Worm (Caenorhabditis elegans) whole organism, L1 larva: ENCODE data around the gene Y41D4B.24.

ENCODE experiments used
- C04F5.9 ChIP-seq: sonication (generic microtip); optimal IDR thresholded peaks from 2 replicates; lab custom pipeline; 2016; ENCODE audit warnings: missing genetic modification characterization, missing compliant biosample characterization
- F16B12.6 ChIP-seq: fragments of 150-350 bp; optimal IDR thresholded peaks from 2 replicates; lab custom pipeline; 2014; ENCODE audit warnings: missing biosample characterization, missing genetic modification characterization
- Y116A8C.19 ChIP-seq: sonication (generic microtip); optimal IDR thresholded peaks from 2 replicates; lab custom pipeline; 2016; ENCODE audit warnings: missing compliant biosample characterization, missing genetic modification characterization, borderline replicate concordance
- ceh-8 ChIP-seq: fragments of 200-800 bp; sonication (Bioruptor generic); optimal IDR thresholded peaks from 2 replicates; lab custom pipeline; 2018; ENCODE audit warnings: mild to moderate bottlenecking, missing genetic modification characterization, moderate library complexity, missing compliant biosample characterization
- ceh-82 ChIP-seq, 3 experiments: fragments of 150-350 bp in 1 of 3; sonication (generic microtip) in 2 of 3; optimal IDR thresholded peaks; 2 replicates each; lab custom pipeline; 2014 to 2017; ENCODE audit warnings: missing biosample characterization in 3 of 3, missing genetic modification characterization in 3 of 3
- ceh-88 ChIP-seq: fragments of 200-800 bp; sonication (Bioruptor generic); IDR thresholded peaks from 2 replicates; pipeline ENCODE4 v1.3.6; 2022; ENCODE audit warnings: missing genetic modification characterization, missing compliant biosample characterization
- ceh-90 ChIP-seq: sonication (generic microtip); optimal IDR thresholded peaks from 2 replicates; lab custom pipeline; 2016; ENCODE audit warnings: missing genetic modification characterization, missing compliant biosample characterization
- dpl-1 ChIP-seq, 3 experiments: fragments of 150-350 bp in 2 of 3; sonication (generic microtip) in 1 of 3; optimal IDR thresholded peaks; 2 replicates each; lab custom pipeline; 2014 to 2017; ENCODE audit warnings: missing biosample characterization in 3 of 3, missing genetic modification characterization in 3 of 3, missing genetic modification reagents in 3 of 3
- dsc-1 ChIP-seq: sonication (generic microtip); optimal IDR thresholded peaks from 2 replicates; lab custom pipeline; 2016; ENCODE audit warnings: mild to moderate bottlenecking, missing genetic modification characterization, missing compliant biosample characterization
- efl-1 ChIP-seq, 4 experiments: fragments of 150-350 bp; optimal IDR thresholded peaks in 3 of 4; peaks in 1 of 4; 1 replicate in 1 of 4; 2 replicates in 3 of 4; lab custom pipeline; 2014; ENCODE audit warnings: missing biosample characterization in 2 of 4, missing genetic modification characterization in 2 of 4, missing genetic modification reagents in 2 of 4
- fkh-8 ChIP-seq: sonication (generic microtip); optimal IDR thresholded peaks from 2 replicates; lab custom pipeline; 2016; ENCODE audit warnings: mild to moderate bottlenecking, missing genetic modification characterization, missing compliant biosample characterization
- fos-1 ChIP-seq: fragments of 150-350 bp; optimal IDR thresholded peaks from 2 replicates; lab custom pipeline; 2014; ENCODE audit warnings: missing biosample characterization, missing genetic modification characterization
- grh-1 ChIP-seq: fragments of 200-800 bp; sonication (Bioruptor generic); IDR thresholded peaks from 2 replicates; pipeline ENCODE4 v1.3.6; 2022; ENCODE audit warnings: missing genetic modification reagents, missing genetic modification characterization, missing compliant biosample characterization
- hlh-17 ChIP-seq: fragments of 200-800 bp; sonication (Bioruptor generic); optimal IDR thresholded peaks from 2 replicates; lab custom pipeline; 2018; ENCODE audit warnings: missing genetic modification characterization, mild to moderate bottlenecking, missing compliant biosample characterization, moderate library complexity, borderline replicate concordance
- lin-14 ChIP-seq: fragments of 200-800 bp; sonication (Bioruptor generic); optimal IDR thresholded peaks from 2 replicates; lab custom pipeline; 2018; ENCODE audit warnings: mild to moderate bottlenecking, missing genetic modification characterization, moderate library complexity, missing compliant biosample characterization
- lin-39 ChIP-seq: fragments of 150-350 bp; optimal IDR thresholded peaks from 2 replicates; lab custom pipeline; 2014; ENCODE audit warnings: missing biosample characterization, missing genetic modification reagents, missing genetic modification characterization
- lir-3 ChIP-seq: sonication (generic microtip); optimal IDR thresholded peaks from 2 replicates; lab custom pipeline; 2016; ENCODE audit warnings: mild to moderate bottlenecking, missing genetic modification characterization, moderate library complexity, missing compliant biosample characterization; ENCODE audit not compliant: poor library complexity
- lsy-2 ChIP-seq, 2 experiments: fragments of 150-350 bp; optimal IDR thresholded peaks; 2 replicates each; lab custom pipeline; 2014; ENCODE audit warnings: missing biosample characterization in 2 of 2, missing genetic modification characterization in 2 of 2
- mab-9 ChIP-seq: fragments of 200-800 bp; sonication (Bioruptor generic); IDR thresholded peaks from 2 replicates; pipeline ENCODE4 v1.3.6; 2022; ENCODE audit warnings: missing genetic modification reagents, missing genetic modification characterization, missing compliant biosample characterization
- nhr-11 ChIP-seq: fragments of 150-350 bp; optimal IDR thresholded peaks from 2 replicates; lab custom pipeline; 2014; ENCODE audit warnings: missing biosample characterization, missing genetic modification characterization
- nhr-19 ChIP-seq: fragments of 200-800 bp; sonication (Bioruptor generic); conservative IDR thresholded peaks from 2 replicates; pipeline ENCODE4 v1.3.6; 2022; ENCODE audit warnings: missing genetic modification characterization, missing compliant biosample characterization
- nhr-20 ChIP-seq: sonication (generic microtip); optimal IDR thresholded peaks from 2 replicates; lab custom pipeline; 2016; ENCODE audit warnings: mild to moderate bottlenecking, missing genetic modification characterization, missing compliant biosample characterization
- nhr-47 ChIP-seq: sonication (generic microtip); optimal IDR thresholded peaks from 2 replicates; lab custom pipeline; 2016; ENCODE audit warnings: mild to moderate bottlenecking, missing genetic modification characterization, moderate library complexity, missing compliant biosample characterization
- nhr-71 ChIP-seq: sonication (generic microtip); optimal IDR thresholded peaks from 2 replicates; lab custom pipeline; 2016; ENCODE audit warnings: mild to moderate bottlenecking, missing genetic modification characterization, moderate library complexity, missing compliant biosample characterization
- nhr-77 ChIP-seq: fragments of 150-350 bp; optimal IDR thresholded peaks from 2 replicates; lab custom pipeline; 2014; ENCODE audit warnings: missing biosample characterization, missing genetic modification characterization
- nhr-85 ChIP-seq: sonication (generic microtip); peaks from one replicate; lab custom pipeline; 2016; ENCODE audit warnings: missing genetic modification characterization, inconsistent platforms, missing compliant biosample characterization
- pqm-1 ChIP-seq: sonication (generic microtip); optimal IDR thresholded peaks from 3 replicates; lab custom pipeline; 2017; ENCODE audit warnings: missing biosample characterization, missing genetic modification characterization
- snpc-4 ChIP-seq: fragments of 150-350 bp; optimal IDR thresholded peaks from 2 replicates; lab custom pipeline; 2014; ENCODE audit warnings: missing biosample characterization, missing genetic modification characterization
- snu-23 ChIP-seq: sonication (generic microtip); optimal IDR thresholded peaks from 2 replicates; lab custom pipeline; 2016; ENCODE audit warnings: missing genetic modification characterization, missing compliant biosample characterization
- swsn-7 ChIP-seq: sonication (generic microtip); optimal IDR thresholded peaks from 2 replicates; lab custom pipeline; 2016; ENCODE audit warnings: missing genetic modification characterization, missing compliant biosample characterization
- tbx-2 ChIP-seq: sonication (generic microtip); optimal IDR thresholded peaks from 2 replicates; lab custom pipeline; 2016; ENCODE audit warnings: missing genetic modification characterization, missing compliant biosample characterization
- unc-130 ChIP-seq: fragments of 150-350 bp; optimal IDR thresholded peaks from 2 replicates; lab custom pipeline; 2017; ENCODE audit warnings: missing biosample characterization, missing genetic modification characterization, inconsistent platforms
- unc-86 ChIP-seq: sonication (generic microtip); optimal IDR thresholded peaks from 2 replicates; lab custom pipeline; 2016; ENCODE audit warnings: missing genetic modification characterization, missing compliant biosample characterization
- zip-4 ChIP-seq: fragments of 200-800 bp; sonication (Bioruptor generic); optimal IDR thresholded peaks from 2 replicates; lab custom pipeline; 2018; ENCODE audit warnings: mild to moderate bottlenecking, missing genetic modification characterization, moderate library complexity, missing compliant biosample characterization
- ztf-11 ChIP-seq, 2 experiments: sonication (generic microtip); optimal IDR thresholded peaks; 2 replicates each; lab custom pipeline; 2016 to 2017; ENCODE audit warnings: missing genetic modification characterization in 2 of 2, missing biosample characterization in 1 of 2, missing compliant biosample characterization in 1 of 2
- ztf-4 ChIP-seq: fragments of 150-350 bp; optimal IDR thresholded peaks from 2 replicates; lab custom pipeline; 2014; ENCODE audit warnings: missing biosample characterization, missing genetic modification characterization

Gene Y41D4B.24

ce11 chrIV:1713618-1714017 is 31.7 kb upstream of the Y41D4B.24 start:
- TF ChIP-seq grh-1 (GFP tag; lab: Robert Waterston, UW) (no peak), pqm-1 (no peak), dpl-1 (GFP tag; optimal IDR thresholded peaks at IDR 0.05; lab: Kevin White, UChicago) (no peak), lir-3 (no peak), snu-23 (GFP tag; lab: Kevin White, UChicago) (no peak), hlh-17 (GFP tag; lab: Kevin White, UChicago) (no peak), snpc-4 (no peak), ceh-90 (tag; lab: Kevin White, UChicago) (no peak), unc-130 (tag; lab: Kevin White, UChicago) (no peak), zip-4 (no peak), lin-39 (tag; lab: Kevin White, UChicago) (no peak)

ce11 chrIV:1711029-1711489 is 29.1 kb upstream of the Y41D4B.24 start, which contains the start of gene rpi-2:
Gene rpi-2 (plus strand): TSS chrIV:1711262.
- TF ChIP-seq snu-23 (GFP tag; lab: Kevin White, UChicago) = peak; percentile 43
- TF ChIP-seq grh-1 (GFP tag; lab: Robert Waterston, UW) = peak; percentile 47
- TF ChIP-seq F16B12.6 = no peak
- TF ChIP-seq tbx-2 (tag; lab: Kevin White, UChicago) = peak; percentile 8
- no peak for TF ChIP-seq Y116A8C.19 (tag; lab: Kevin White, UChicago)
- TF ChIP-seq ztf-4 = no peak
- peak; percentile 43 for TF ChIP-seq nhr-20 (tag; lab: Kevin White, UChicago)
- TF ChIP-seq dsc-1 (tag; lab: Kevin White, UChicago) = no peak
- TF ChIP-seq nhr-77 (tag; lab: Kevin White, UChicago) = peak; percentile 1
- TF ChIP-seq nhr-47 (tag; lab: Kevin White, UChicago) = peak; percentile 38
- peak; percentile 17 for TF ChIP-seq lin-14
- TF ChIP-seq nhr-71 = peak; percentile 55
- TF ChIP-seq swsn-7 (tag; lab: Kevin White, UChicago) = peak; percentile 29
- no peak for TF ChIP-seq C04F5.9 (tag; lab: Kevin White, UChicago)
- TF ChIP-seq unc-86 = peak; percentile 26
- peak in 1 of 3 experiments; percentile 21 for TF ChIP-seq ceh-82 (tag; optimal IDR thresholded peaks at IDR 0.05; lab: Kevin White, UChicago)
- no peak for TF ChIP-seq ceh-90 (tag; lab: Kevin White, UChicago)
- peak in 1 of 2 experiments; percentile 5 for TF ChIP-seq lsy-2 (tag; optimal IDR thresholded peaks at IDR 0.05; lab: Kevin White, UChicago)
- TF ChIP-seq efl-1 (optimal IDR thresholded peaks at IDR 0.05; lab: Kevin White, UChicago) = peak in 1 of 2 experiments; percentile 22
- TF ChIP-seq efl-1 (GFP tag; optimal IDR thresholded peaks at IDR 0.05 in 1 of 2; lab: Kevin White, UChicago) = peak in 1 of 2 experiments; percentile 60
- peak; percentile 0 for TF ChIP-seq fos-1
- TF ChIP-seq fkh-8 (tag; lab: Kevin White, UChicago) = peak; percentile 79
- TF ChIP-seq nhr-85 (tag; lab: Kevin White, UChicago) = peak; percentile 67
- TF ChIP-seq unc-130 (tag; lab: Kevin White, UChicago) = no peak
- TF ChIP-seq nhr-19 (GFP tag; lab: Robert Waterston, UW) = 0 out of 2 replicates have a peak, but pooled peaks have one; percentile 14

ce11 chrIV:1710535-1710934 is 28.6 kb upstream of the Y41D4B.24 start:
- TF ChIP-seq ceh-88 (no peak), ceh-8 (GFP tag; lab: Kevin White, UChicago) (peak; percentile 49), efl-1 (optimal IDR thresholded peaks at IDR 0.05; lab: Kevin White, UChicago) (no peak), efl-1 (GFP tag; optimal IDR thresholded peaks at IDR 0.05 in 1 of 2; lab: Kevin White, UChicago) (peak in 1 of 2 experiments; percentile 69), ztf-11 (tag; optimal IDR thresholded peaks at IDR 0.05; lab: Kevin White, UChicago) (no peak), nhr-11 (tag; lab: Kevin White, UChicago) (no peak), mab-9 (0 out of 2 replicates have a peak, but pooled peaks have one; percentile 31)
